Worm (Caenorhabditis elegans) whole organism, L3 larva: ENCODE measurements around the gene pax-3.

Experiments used
- daf-12 ChIP-seq: fragments of 150-350 bp; optimal IDR thresholded peaks from 2 replicates; lab custom pipeline; 2014; ENCODE audit warnings: missing biosample characterization, missing genetic modification reagents, missing genetic modification characterization
- elt-1 ChIP-seq: fragments of 150-350 bp; optimal IDR thresholded peaks from 2 replicates; lab custom pipeline; 2014; ENCODE audit warnings: missing biosample characterization, missing genetic modification characterization
- fkh-10 ChIP-seq: sonication (generic microtip); optimal IDR thresholded peaks from 2 replicates; lab custom pipeline; 2017; ENCODE audit warnings: missing biosample characterization, missing genetic modification reagents, missing genetic modification characterization
- jun-1 ChIP-seq: fragments of 150-350 bp; optimal IDR thresholded peaks from 2 replicates; lab custom pipeline; 2014; ENCODE audit warnings: missing biosample characterization, missing genetic modification reagents, missing genetic modification characterization
- mml-1 ChIP-seq: fragments of 150-350 bp; sonication (generic microtip); optimal IDR thresholded peaks from 3 replicates; lab custom pipeline; 2014; ENCODE audit warnings: missing biosample characterization, missing genetic modification characterization
- nhr-11 ChIP-seq: fragments of 150-350 bp; optimal IDR thresholded peaks from 2 replicates; lab custom pipeline; 2014; ENCODE audit warnings: missing biosample characterization, missing genetic modification characterization
- nhr-237 ChIP-seq: fragments of 150-350 bp; optimal IDR thresholded peaks from 2 replicates; lab custom pipeline; 2014; ENCODE audit warnings: missing biosample characterization, missing genetic modification characterization
- nhr-77 ChIP-seq: fragments of 150-350 bp; optimal IDR thresholded peaks from 2 replicates; lab custom pipeline; 2014; ENCODE audit warnings: missing biosample characterization, missing genetic modification characterization
- pha-4 ChIP-seq: fragments of 150-350 bp; optimal IDR thresholded peaks from 2 replicates; lab custom pipeline; 2014; ENCODE audit warnings: missing biosample characterization, missing genetic modification reagents, missing genetic modification characterization
- zag-1 ChIP-seq: fragments of 150-350 bp; optimal IDR thresholded peaks from 2 replicates; lab custom pipeline; 2014; ENCODE audit warnings: missing biosample characterization, missing genetic modification characterization

DNA sequence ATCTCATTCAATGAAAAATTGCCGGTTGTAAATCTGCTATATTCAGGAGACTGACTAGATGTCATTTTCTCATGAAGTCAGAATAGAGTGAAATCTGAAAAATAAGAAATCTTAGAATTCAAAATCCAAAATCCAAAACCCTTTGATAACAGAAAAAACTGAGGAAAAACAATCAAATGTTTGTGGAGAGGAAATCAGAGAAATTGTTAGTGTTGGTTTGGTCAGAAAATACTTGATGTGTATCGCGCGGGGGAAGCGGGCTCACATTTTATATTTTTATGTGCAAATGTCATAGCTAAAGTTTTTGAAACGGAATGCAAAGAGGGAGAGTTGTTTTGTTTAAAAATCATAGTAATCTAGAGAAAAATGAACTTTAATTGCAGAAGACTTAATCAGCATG is 14.6 kb upstream of the pax-3 start, which contains the start of gene F27E5.5:
- TF ChIP-seq nhr-77: no peak
- TF ChIP-seq pha-4 (tag; lab: Kevin White, UChicago): no peak
- no peak for TF ChIP-seq jun-1 (tag; lab: Kevin White, UChicago)
- no peak for TF ChIP-seq zag-1
- TF ChIP-seq mml-1 (tag; lab: Kevin White, UChicago): no peak
- TF ChIP-seq daf-12 (tag; lab: Kevin White, UChicago): no peak
- no peak for TF ChIP-seq nhr-11 (tag; lab: Kevin White, UChicago)
- TF ChIP-seq elt-1 (tag; lab: Kevin White, UChicago): no peak
- no peak for TF ChIP-seq fkh-10 (GFP tag; lab: Kevin White, UChicago)
- no peak for TF ChIP-seq nhr-237 (tag; lab: Kevin White, UChicago)
